Worm (Caenorhabditis elegans) whole organism, L4 larva: ENCODE results near the gene sri-36.
"Not testable (repeated sequence)": the region's sequence is repeated elsewhere in the genome, so short reads cannot be mapped to it uniquely, and the experiment has no call there.

ENCODE experiments used
- dve-1 ChIP-seq: sonication (generic microtip); optimal IDR thresholded peaks from 2 replicates; lab custom pipeline; 2017; ENCODE audit warnings: antibody characterized with exemption, mild to moderate bottlenecking, missing genetic modification characterization, missing compliant biosample characterization; ENCODE audit not compliant: insufficient read depth
- snpc-4 ChIP-seq: fragments of 150-350 bp; optimal IDR thresholded peaks from 2 replicates; lab custom pipeline; 2014; ENCODE audit warnings: missing biosample characterization, missing genetic modification characterization

ce11 chrII:2534459-2534858, 50.9 kb downstream of the sri-36 start, which contains the start of gene K02F6.5:
- TF ChIP-seq snpc-4, dve-1 (tag; lab: Kevin White, UChicago): not testable (repeated sequence)
